Worm (Caenorhabditis elegans) whole organism, young adult: Measurements from ENCODE around the gene Y45G5AM.6.
A peak's percentile ranks its signal among the peaks of the same experiment; 100 is the strongest.

Experiments used
- B0035.1 ChIP-seq: sonication (generic microtip); optimal IDR thresholded peaks from 2 replicates; lab custom pipeline; 2016; ENCODE audit warnings: missing genetic modification characterization, mild to moderate bottlenecking, missing compliant biosample characterization, missing genotype, missing genetic modification reagents
- B0336.3 ChIP-seq: fragments of 200-800 bp; sonication (Bioruptor generic); IDR thresholded peaks from 2 replicates; pipeline ENCODE4 v1.3.6; 2022; ENCODE audit warnings: missing genetic modification characterization, missing compliant biosample characterization
- F10E7.11 ChIP-seq: sonication (generic microtip); optimal IDR thresholded peaks from 2 replicates; lab custom pipeline; 2017; ENCODE audit warnings: mild to moderate bottlenecking, missing genetic modification characterization, moderate library complexity, missing compliant biosample characterization
- F22D6.2 ChIP-seq: sonication (generic microtip); optimal IDR thresholded peaks from 2 replicates; lab custom pipeline; 2016; ENCODE audit warnings: mild to moderate bottlenecking, missing genetic modification characterization, missing compliant biosample characterization
- F23B12.7 ChIP-seq: sonication (generic microtip); optimal IDR thresholded peaks from 2 replicates; lab custom pipeline; 2017; ENCODE audit warnings: missing genetic modification characterization, mild to moderate bottlenecking, missing compliant biosample characterization, antibody characterized with exemption, moderate library complexity; ENCODE audit not compliant: insufficient read depth
- F33H1.4 ChIP-seq: fragments of 200-800 bp; sonication (Bioruptor generic); IDR thresholded peaks from 2 replicates; pipeline ENCODE4 v1.3.6; 2022; ENCODE audit warnings: missing genetic modification reagents, missing genetic modification characterization, missing compliant biosample characterization
- F37B4.10 ChIP-seq: fragments of 200-800 bp; sonication (Bioruptor generic); IDR thresholded peaks from 2 replicates; pipeline ENCODE4 v1.3.6; 2022; ENCODE audit warnings: missing genetic modification characterization, missing compliant biosample characterization
- F52B5.7 ChIP-seq: sonication (generic microtip); optimal IDR thresholded peaks from 2 replicates; lab custom pipeline; 2016; ENCODE audit warnings: mild to moderate bottlenecking, missing genetic modification characterization, missing compliant biosample characterization
- K12H6.12 ChIP-seq: fragments of 200-800 bp; sonication (Bioruptor generic); optimal IDR thresholded peaks from 2 replicates; lab custom pipeline; 2018; ENCODE audit warnings: mild to moderate bottlenecking, missing genetic modification characterization, missing compliant biosample characterization
- T07F8.4 ChIP-seq: sonication (generic microtip); optimal IDR thresholded peaks from 2 replicates; lab custom pipeline; 2016; ENCODE audit warnings: mild to moderate bottlenecking, missing genetic modification characterization, moderate library complexity, missing compliant biosample characterization
- Y53F4B.3 ChIP-seq: fragments of 200-800 bp; sonication (Bioruptor generic); IDR thresholded peaks from 2 replicates; pipeline ENCODE4 v1.3.6; 2022; ENCODE audit warnings: missing genetic modification reagents, missing genetic modification characterization, missing compliant biosample characterization
- Y53G8AR.9 ChIP-seq: fragments of 200-800 bp; sonication (Bioruptor generic); conservative IDR thresholded peaks from 2 replicates; pipeline ENCODE4 v1.3.6; 2022; ENCODE audit warnings: missing genetic modification reagents, missing genetic modification characterization, missing compliant biosample characterization
- Y56A3A.18 ChIP-seq: fragments of 200-800 bp; sonication (Bioruptor generic); IDR thresholded peaks from 2 replicates; pipeline ENCODE4 v1.3.6; 2022; ENCODE audit warnings: missing genetic modification reagents, missing genetic modification characterization, missing compliant biosample characterization
- Y79H2A.3 ChIP-seq: fragments of 200-800 bp; sonication (Bioruptor generic); conservative IDR thresholded peaks from 2 replicates; pipeline ENCODE4 v1.3.6; 2022; ENCODE audit warnings: missing genetic modification reagents, missing genetic modification characterization, missing compliant biosample characterization
- ZK185.1 ChIP-seq: sonication (generic microtip); optimal IDR thresholded peaks from 2 replicates; lab custom pipeline; 2016; ENCODE audit warnings: mild to moderate bottlenecking, missing genetic modification characterization, missing compliant biosample characterization; ENCODE audit not compliant: poor library complexity, severe bottlenecking
- aptf-3 ChIP-seq: fragments of 200-800 bp; sonication (Bioruptor generic); IDR thresholded peaks from 2 replicates; pipeline ENCODE4 v1.3.6; 2022; ENCODE audit warnings: missing genetic modification characterization, missing compliant biosample characterization
- attf-5 ChIP-seq: fragments of 200-800 bp; sonication (Bioruptor generic); optimal IDR thresholded peaks from 2 replicates; lab custom pipeline; 2018; ENCODE audit warnings: mild to moderate bottlenecking, missing genetic modification characterization, missing compliant biosample characterization
- attf-6 ChIP-seq: fragments of 200-800 bp; sonication (Bioruptor generic); IDR thresholded peaks from 2 replicates; pipeline ENCODE4 v1.3.6; 2022; ENCODE audit warnings: missing genetic modification reagents, missing genetic modification characterization, missing compliant biosample characterization
- ceh-100 ChIP-seq: fragments of 200-800 bp; sonication (Bioruptor generic); IDR thresholded peaks from 2 replicates; pipeline ENCODE4 v1.3.6; 2022; ENCODE audit warnings: missing genetic modification reagents, missing genetic modification characterization, missing compliant biosample characterization
- ceh-79 ChIP-seq: sonication (generic microtip); optimal IDR thresholded peaks from 2 replicates; lab custom pipeline; 2017; ENCODE audit warnings: mild to moderate bottlenecking, missing genetic modification characterization, missing compliant biosample characterization
- egrh-3 ChIP-seq: fragments of 200-800 bp; sonication (Bioruptor generic); IDR thresholded peaks from 2 replicates; pipeline ENCODE4 v1.3.6; 2022; ENCODE audit warnings: missing genetic modification reagents, missing genetic modification characterization, missing compliant biosample characterization
- fkh-3 ChIP-seq: sonication (generic microtip); optimal IDR thresholded peaks from 2 replicates; lab custom pipeline; 2016; ENCODE audit warnings: mild to moderate bottlenecking, missing genetic modification characterization, missing compliant biosample characterization
- gei-17 ChIP-seq: fragments of 200-800 bp; sonication (Bioruptor generic); optimal IDR thresholded peaks from 2 replicates; lab custom pipeline; 2018; ENCODE audit warnings: mild to moderate bottlenecking, missing genetic modification characterization, missing compliant biosample characterization
- him-1 ChIP-seq: sonication (generic microtip); optimal IDR thresholded peaks from 2 replicates; lab custom pipeline; 2016; ENCODE audit warnings: missing genotype, missing genetic modification reagents, missing genetic modification characterization, missing compliant biosample characterization
- hlh-26 ChIP-seq: fragments of 200-800 bp; sonication (Bioruptor generic); conservative IDR thresholded peaks from 2 replicates; pipeline ENCODE4 v1.3.6; 2022; ENCODE audit warnings: missing genetic modification reagents, missing genetic modification characterization, missing compliant biosample characterization
- lag-1 ChIP-seq: fragments of 200-800 bp; sonication (Bioruptor generic); IDR thresholded peaks from 2 replicates; pipeline ENCODE4 v1.3.6; 2022; ENCODE audit warnings: missing genetic modification reagents, missing genetic modification characterization, missing compliant biosample characterization
- lin-54 ChIP-seq: fragments of 200-800 bp; sonication (Bioruptor generic); optimal IDR thresholded peaks from 2 replicates; lab custom pipeline; 2018; ENCODE audit warnings: mild to moderate bottlenecking, missing genetic modification characterization, missing compliant biosample characterization
- lsl-1 ChIP-seq: fragments of 200-800 bp; sonication (Bioruptor generic); optimal IDR thresholded peaks from 2 replicates; lab custom pipeline; 2018; ENCODE audit warnings: mild to moderate bottlenecking, missing genetic modification characterization, moderate library complexity, missing compliant biosample characterization
- lsy-27 ChIP-seq: sonication (generic microtip); optimal IDR thresholded peaks from 2 replicates; lab custom pipeline; 2017; ENCODE audit warnings: missing genetic modification characterization, mild to moderate bottlenecking, missing compliant biosample characterization, antibody characterized with exemption, missing genotype, borderline replicate concordance; ENCODE audit not compliant: insufficient read depth
- madf-10 ChIP-seq: sonication (generic microtip); optimal IDR thresholded peaks from 2 replicates; lab custom pipeline; 2016; ENCODE audit warnings: mild to moderate bottlenecking, missing genetic modification characterization, missing compliant biosample characterization
- madf-8 ChIP-seq: fragments of 200-800 bp; sonication (Bioruptor generic); conservative IDR thresholded peaks from 2 replicates; pipeline ENCODE4 v1.3.6; 2022; ENCODE audit warnings: missing genetic modification reagents, missing genetic modification characterization, missing compliant biosample characterization
- mcd-1 ChIP-seq: fragments of 200-800 bp; sonication (Bioruptor generic); IDR thresholded peaks from 2 replicates; pipeline ENCODE4 v1.3.6; 2022; ENCODE audit warnings: missing genetic modification reagents, missing genetic modification characterization, missing compliant biosample characterization
- mxl-1 ChIP-seq: sonication (generic microtip); optimal IDR thresholded peaks from 2 replicates; lab custom pipeline; 2016; ENCODE audit warnings: missing genetic modification characterization, missing compliant biosample characterization
- nfya-1 ChIP-seq: sonication (generic microtip); optimal IDR thresholded peaks from 2 replicates; lab custom pipeline; 2017; ENCODE audit warnings: antibody characterized with exemption, missing compliant biosample characterization, missing genetic modification characterization, borderline replicate concordance; ENCODE audit not compliant: insufficient read depth
- nhr-120 ChIP-seq: fragments of 200-800 bp; sonication (Bioruptor generic); IDR thresholded peaks from 2 replicates; pipeline ENCODE4 v1.3.6; 2022; ENCODE audit warnings: missing genetic modification characterization, missing compliant biosample characterization
- pbrm-1 ChIP-seq: fragments of 200-800 bp; sonication (Bioruptor generic); IDR thresholded peaks from 2 replicates; pipeline ENCODE4 v1.3.6; 2022; ENCODE audit warnings: missing genetic modification reagents, missing genetic modification characterization, missing compliant biosample characterization
- repo-1 ChIP-seq: sonication (generic microtip); optimal IDR thresholded peaks from 2 replicates; lab custom pipeline; 2017; ENCODE audit warnings: mild to moderate bottlenecking, missing genetic modification characterization, missing compliant biosample characterization
- snpc-4 ChIP-seq, 5 experiments: fragments of 150-350 bp in 1 of 5; sonication (generic microtip) in 4 of 5; optimal IDR thresholded peaks; 2 replicates each; lab custom pipeline; 2014 to 2018; ENCODE audit warnings: missing genetic modification characterization in 5 of 5, missing biosample characterization in 3 of 5, antibody characterized with exemption in 2 of 5, mild to moderate bottlenecking in 2 of 5, missing compliant biosample characterization in 2 of 5, missing genotype in 2 of 5, moderate library complexity in 2 of 5, missing genetic modification reagents in 1 of 5
- tbx-9 ChIP-seq: sonication (generic microtip); optimal IDR thresholded peaks from 2 replicates; lab custom pipeline; 2016; ENCODE audit warnings: borderline replicate concordance, missing genetic modification characterization, inconsistent platforms, missing compliant biosample characterization
- tlf-1 ChIP-seq: fragments of 200-800 bp; sonication (Bioruptor generic); optimal IDR thresholded peaks from 2 replicates; lab custom pipeline; 2018; ENCODE audit warnings: mild to moderate bottlenecking, missing genetic modification characterization, missing compliant biosample characterization
- unc-62 ChIP-seq: fragments of 150-350 bp; optimal IDR thresholded peaks from 2 replicates; lab custom pipeline; 2014; ENCODE audit warnings: missing biosample characterization, missing genetic modification reagents, missing genetic modification characterization
- xnd-1 ChIP-seq: sonication (generic microtip); optimal IDR thresholded peaks from 2 replicates; lab custom pipeline; 2016; ENCODE audit warnings: missing genotype, missing genetic modification reagents, missing genetic modification characterization, missing compliant biosample characterization
- zfh-2 ChIP-seq: fragments of 200-800 bp; sonication (Bioruptor generic); conservative IDR thresholded peaks from 2 replicates; pipeline ENCODE4 v1.3.6; 2022; ENCODE audit warnings: missing genetic modification reagents, missing genetic modification characterization, missing compliant biosample characterization
- ztf-18 ChIP-seq: sonication (generic microtip); optimal IDR thresholded peaks from 2 replicates; lab custom pipeline; 2016; ENCODE audit warnings: missing genotype, mild to moderate bottlenecking, missing genetic modification characterization, missing compliant biosample characterization
- ztf-25 ChIP-seq: fragments of 200-800 bp; sonication (Bioruptor generic); IDR thresholded peaks from 2 replicates; pipeline ENCODE4 v1.3.6; 2022; ENCODE audit warnings: missing genetic modification reagents, missing genetic modification characterization, missing compliant biosample characterization
- ztf-26 ChIP-seq: sonication (generic microtip); optimal IDR thresholded peaks from 2 replicates; lab custom pipeline; 2017; ENCODE audit warnings: missing genetic modification characterization, missing compliant biosample characterization
- ztf-3 ChIP-seq: fragments of 200-800 bp; sonication (Bioruptor generic); optimal IDR thresholded peaks from 2 replicates; lab custom pipeline; 2018; ENCODE audit warnings: mild to moderate bottlenecking, missing genetic modification characterization, missing compliant biosample characterization

The Y45G5AM.6 gene

DNA sequence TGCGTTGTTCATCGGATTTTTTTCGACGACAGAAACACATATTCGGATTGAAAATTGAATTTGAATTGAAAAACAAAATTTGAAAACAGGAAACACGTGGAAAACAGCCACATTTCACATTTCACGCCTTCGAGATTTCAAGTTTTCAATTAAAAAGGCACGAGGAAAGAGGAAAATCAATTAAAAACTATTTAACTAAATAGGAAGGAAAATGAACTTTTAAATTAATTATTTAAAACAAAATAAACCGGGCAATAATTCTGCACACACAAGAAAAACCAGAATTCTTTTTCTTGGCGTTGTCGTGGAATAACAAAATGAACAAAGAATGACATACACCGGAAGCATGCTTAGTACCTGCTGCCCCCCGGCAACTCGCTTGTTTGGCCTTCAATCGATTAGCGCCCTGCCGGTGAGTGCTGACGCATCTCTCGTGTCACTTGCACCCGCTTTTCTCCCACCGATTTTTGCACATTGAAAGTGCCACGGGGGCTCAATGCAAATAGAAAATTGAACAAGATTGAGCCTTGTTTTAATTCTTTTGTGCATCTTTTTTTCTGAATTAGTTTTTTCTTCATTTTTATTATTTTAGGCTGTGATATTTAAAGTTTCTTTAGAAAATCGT is 42.6 kb upstream of the Y45G5AM.6 start, which contains the start of gene Y45G5AM.9:
TSS of gene Y45G5AM.9 (minus strand) at position 51 of the 625 bp plus-strand sequence.
- TF ChIP-seq madf-10 (tag; lab: Kevin White, UChicago) (no peak), nhr-120 (GFP tag; lab: Robert Waterston, UW) (no peak), lsl-1 (no peak), mcd-1 (GFP tag; lab: Robert Waterston, UW) (peak; percentile 79), zfh-2 (GFP tag; lab: Robert Waterston, UW) (peak; percentile 93), F33H1.4 (GFP tag; lab: Robert Waterston, UW) (no peak), Y53G8AR.9 (GFP tag; lab: Robert Waterston, UW) (0 out of 2 replicates have a peak, but pooled peaks have one; percentile 54), lag-1 (GFP tag; lab: Robert Waterston, UW) (no peak), F52B5.7 (tag; lab: Kevin White, UChicago) (no peak), fkh-3 (tag; lab: Kevin White, UChicago) (no peak), tlf-1 (GFP tag; lab: Kevin White, UChicago) (no peak), madf-8 (no peak), pbrm-1 (peak; percentile 75), ZK185.1 (tag; lab: Kevin White, UChicago) (no peak), Y56A3A.18 (GFP tag; lab: Robert Waterston, UW) (no peak), B0336.3 (GFP tag; lab: Robert Waterston, UW) (peak; percentile 45; the same call in 1 of the 2 replicates), Y53F4B.3 (GFP tag; lab: Robert Waterston, UW) (no peak), ceh-79 (tag; lab: Kevin White, UChicago) (no peak), gei-17 (GFP tag; lab: Kevin White, UChicago) (no peak), nfya-1 (tag; lab: Kevin White, UChicago) (no peak), ztf-26 (tag; lab: Kevin White, UChicago) (peak; percentile 29), Y79H2A.3 (GFP tag; lab: Robert Waterston, UW) (no peak), xnd-1 (tag; lab: Kevin White, UChicago) (no peak), attf-5 (peak; percentile 79), B0035.1 (no peak), repo-1 (no peak), F37B4.10 (GFP tag; lab: Robert Waterston, UW) (no peak), lin-54 (peak; percentile 53), ztf-3 (GFP tag; lab: Kevin White, UChicago) (no peak), hlh-26 (GFP tag; lab: Robert Waterston, UW) (no peak), aptf-3 (GFP tag; lab: Robert Waterston, UW) (no peak), T07F8.4 (tag; lab: Kevin White, UChicago) (no peak), ceh-100 (GFP tag; lab: Robert Waterston, UW) (peak; percentile 41), K12H6.12 (peak; percentile 47), F10E7.11 (tag; lab: Kevin White, UChicago) (no peak), lsy-27 (tag; lab: Kevin White, UChicago) (no peak), tbx-9 (no peak), snpc-4 (GFP tag; optimal IDR thresholded peaks at IDR 0.05; lab: Kevin White, UChicago) (no peak), snpc-4 (tag; optimal IDR thresholded peaks at IDR 0.05; lab: Kevin White, UChicago) (peak in 3 of 4 experiments; percentile 19 to 53 (median 25)), egrh-3 (no peak; the same call in 1 of the 2 replicates), unc-62 (GFP tag; lab: Kevin White, UChicago) (no peak), mxl-1 (tag; lab: Kevin White, UChicago) (no peak), attf-6 (GFP tag; lab: Robert Waterston, UW) (no peak), ztf-18 (peak; percentile 94), F23B12.7 (tag; lab: Kevin White, UChicago) (no peak), him-1 (tag; lab: Kevin White, UChicago) (no peak), ztf-25 (GFP tag; lab: Robert Waterston, UW) (no peak), F22D6.2 (tag; lab: Kevin White, UChicago) (no peak)
